Worm (Caenorhabditis elegans): Measurements from ENCODE around the gene ZC204.14.
"Not testable (repeated sequence)": the region's sequence is repeated elsewhere in the genome, so short reads cannot be mapped to it uniquely, and the experiment has no call there.

DNA sequence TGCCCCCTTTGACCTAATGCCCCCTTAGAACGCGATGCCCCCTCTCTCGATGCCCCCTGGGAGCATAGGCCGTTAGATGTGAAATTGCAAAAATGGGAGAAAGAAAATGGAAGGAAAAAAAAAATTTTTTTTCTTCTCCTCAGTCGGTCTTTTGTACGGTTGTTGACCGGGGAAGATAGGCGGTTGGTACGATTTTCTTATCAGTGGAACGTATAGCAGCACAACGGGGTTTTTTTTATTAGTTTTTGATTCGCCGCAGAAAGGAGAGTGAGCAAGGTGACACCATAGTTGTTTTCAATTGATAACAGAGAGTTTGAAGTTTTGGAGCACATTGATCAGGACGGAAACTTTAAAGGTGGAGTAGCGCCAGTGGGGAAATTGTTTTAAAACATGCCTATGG, 3.0 kb downstream of the ZC204.14 start:
- TF ChIP-seq tlf-1 (GFP tag; optimal IDR thresholded peaks at IDR 0.05); ets-4 (GFP tag; optimal IDR thresholded peaks at IDR 0.05); hlh-12 (tag; optimal IDR thresholded peaks at IDR 0.05); pha-4 (tag; optimal IDR thresholded peaks at IDR 0.05); let-607 (tag; optimal IDR thresholded peaks at IDR 0.05); nhr-27 (tag; optimal IDR thresholded peaks at IDR 0.05); ceh-79 (tag; optimal IDR thresholded peaks at IDR 0.05); ceh-91 (GFP tag; IDR thresholded peaks at IDR 0.05): not testable (repeated sequence)
